Worm (Caenorhabditis elegans): Measurements from ENCODE around the gene ZC373.3.

The ZC373.3 gene

ce11 chrX:10076334-10076733, 16.0 kb downstream of the ZC373.3 start:
- no peak for TF ChIP-seq tbx-11 (GFP tag; IDR thresholded peaks at IDR 0.05)
- TF ChIP-seq aly-1 (tag; optimal IDR thresholded peaks at IDR 0.05) = no peak
- no peak for TF ChIP-seq tbx-37 (GFP tag; conservative IDR thresholded peaks at IDR 0.05)
- no peak for TF ChIP-seq ets-7 (tag; optimal IDR thresholded peaks at IDR 0.05)

ce11 chrX:10077297-10077696, 17.0 kb downstream of the ZC373.3 start, which contains the start of gene col-176:
Gene col-176, plus strand, starts transcription at chrX:10077597.
- no peak for TF ChIP-seq F13C5.2 (tag; optimal IDR thresholded peaks at IDR 0.05)
- no peak for TF ChIP-seq tbx-11 (GFP tag; IDR thresholded peaks at IDR 0.05)
- no peak for TF ChIP-seq ceh-36 (tag; optimal IDR thresholded peaks at IDR 0.05)
- TF ChIP-seq flt-1 (GFP tag; IDR thresholded peaks at IDR 0.05) = no peak

- TF ChIP-seq hmg-4 (GFP tag; optimal IDR thresholded peaks at IDR 0.05) (no peak), aly-1 (tag; optimal IDR thresholded peaks at IDR 0.05) (no peak), tra-4 (tag; optimal IDR thresholded peaks at IDR 0.05) (no peak), ceh-36 (tag; optimal IDR thresholded peaks at IDR 0.05) (no peak), ceh-13 (GFP tag; optimal IDR thresholded peaks at IDR 0.05) (no peak), tbx-37 (GFP tag; conservative IDR thresholded peaks at IDR 0.05) (no peak), flt-1 (GFP tag; IDR thresholded peaks at IDR 0.05) (no peak), ets-7 (tag; optimal IDR thresholded peaks at IDR 0.05) (no peak), scrt-1 (GFP tag; IDR thresholded peaks at IDR 0.05) (no peak), sea-1 (GFP tag; conservative IDR thresholded peaks at IDR 0.05) (no peak), pes-1 (GFP tag; IDR thresholded peaks at IDR 0.05) (no peak)
Observed at ce11 chrX:10078089-10078488, 17.8 kb downstream of the ZC373.3 start.

ce11 chrX:10078637-10079036, 18.3 kb downstream of the ZC373.3 start:
- TF ChIP-seq tbx-37 (GFP tag; conservative IDR thresholded peaks at IDR 0.05) (no peak), sea-1 (GFP tag; conservative IDR thresholded peaks at IDR 0.05) (no peak), F13C5.2 (tag; optimal IDR thresholded peaks at IDR 0.05) (no peak), pes-1 (GFP tag; IDR thresholded peaks at IDR 0.05) (no peak), flt-1 (GFP tag; IDR thresholded peaks at IDR 0.05) (no peak), ceh-13 (GFP tag; optimal IDR thresholded peaks at IDR 0.05) (no peak), B0310.2 (tag; optimal IDR thresholded peaks at IDR 0.05) (no peak), scrt-1 (GFP tag; IDR thresholded peaks at IDR 0.05) (no peak), ceh-36 (tag; optimal IDR thresholded peaks at IDR 0.05) (no peak), hmbx-1 (tag; optimal IDR thresholded peaks at IDR 0.05) (no peak), tra-4 (tag; optimal IDR thresholded peaks at IDR 0.05) (no peak), ama-1 (optimal IDR thresholded peaks at IDR 0.05) (no peak), ets-7 (tag; optimal IDR thresholded peaks at IDR 0.05) (no peak)

- TF ChIP-seq hmbx-1 (tag; optimal IDR thresholded peaks at IDR 0.05) (no peak), B0310.2 (tag; optimal IDR thresholded peaks at IDR 0.05) (no peak), ets-7 (tag; optimal IDR thresholded peaks at IDR 0.05) (no peak), tbx-37 (GFP tag; conservative IDR thresholded peaks at IDR 0.05) (no peak), scrt-1 (GFP tag; IDR thresholded peaks at IDR 0.05) (no peak)
Observed at ce11 chrX:10079230-10079629, 18.9 kb downstream of the ZC373.3 start.

ce11 chrX:10081077-10081476, 20.8 kb downstream of the ZC373.3 start:
- TF ChIP-seq aly-1 (tag; optimal IDR thresholded peaks at IDR 0.05) (no peak), scrt-1 (GFP tag; IDR thresholded peaks at IDR 0.05) (no peak), sea-1 (GFP tag; conservative IDR thresholded peaks at IDR 0.05) (no peak), ets-7 (tag; optimal IDR thresholded peaks at IDR 0.05) (no peak), pes-1 (GFP tag; IDR thresholded peaks at IDR 0.05) (no peak), flt-1 (GFP tag; IDR thresholded peaks at IDR 0.05) (no peak), ama-1 (optimal IDR thresholded peaks at IDR 0.05) (no peak)

ce11 chrX:10083272-10083671, 22.9 kb downstream of the ZC373.3 start:
- TF ChIP-seq aly-1 (tag; optimal IDR thresholded peaks at IDR 0.05) (no peak), sea-1 (GFP tag; conservative IDR thresholded peaks at IDR 0.05) (no peak), scrt-1 (GFP tag; IDR thresholded peaks at IDR 0.05) (no peak), flt-1 (GFP tag; IDR thresholded peaks at IDR 0.05) (no peak), hmbx-1 (tag; optimal IDR thresholded peaks at IDR 0.05) (no peak), ets-7 (tag; optimal IDR thresholded peaks at IDR 0.05) (no peak), F13C5.2 (tag; optimal IDR thresholded peaks at IDR 0.05) (no peak)

- TF ChIP-seq B0310.2 (tag; optimal IDR thresholded peaks at IDR 0.05) (no peak), sea-1 (GFP tag; conservative IDR thresholded peaks at IDR 0.05) (no peak), ceh-13 (GFP tag; optimal IDR thresholded peaks at IDR 0.05) (no peak), ama-1 (optimal IDR thresholded peaks at IDR 0.05) (no peak), tbx-37 (GFP tag; conservative IDR thresholded peaks at IDR 0.05) (no peak), pes-1 (GFP tag; IDR thresholded peaks at IDR 0.05) (no peak), hmg-4 (GFP tag; optimal IDR thresholded peaks at IDR 0.05) (no peak), hmbx-1 (tag; optimal IDR thresholded peaks at IDR 0.05) (no peak), aly-1 (tag; optimal IDR thresholded peaks at IDR 0.05) (no peak), ceh-36 (tag; optimal IDR thresholded peaks at IDR 0.05) (no peak)
Observed at ce11 chrX:10084050-10084672, 23.8 kb downstream of the ZC373.3 start, which contains the start of gene W07E11.1. Gene W07E11.1, plus strand, starts transcription at chrX:10084622.

- TF ChIP-seq pes-1 (GFP tag; IDR thresholded peaks at IDR 0.05) (no peak), sea-1 (GFP tag; conservative IDR thresholded peaks at IDR 0.05) (no peak), ceh-36 (tag; optimal IDR thresholded peaks at IDR 0.05) (no peak), ets-7 (tag; optimal IDR thresholded peaks at IDR 0.05) (no peak), tbx-11 (GFP tag; IDR thresholded peaks at IDR 0.05) (no peak), ama-1 (optimal IDR thresholded peaks at IDR 0.05) (no peak), hmg-4 (GFP tag; optimal IDR thresholded peaks at IDR 0.05) (no peak), hnd-1 (tag; optimal IDR thresholded peaks at IDR 0.05) (no peak), ceh-13 (GFP tag; optimal IDR thresholded peaks at IDR 0.05) (no peak), flt-1 (GFP tag; IDR thresholded peaks at IDR 0.05) (no peak)
Observed at ce11 chrX:10085073-10085472, 24.7 kb downstream of the ZC373.3 start.

Measured in whole organism, early embryonic.